5 fruit fly cellular contexts compared by ENCODE assay signal in the genomic region with DNA sequence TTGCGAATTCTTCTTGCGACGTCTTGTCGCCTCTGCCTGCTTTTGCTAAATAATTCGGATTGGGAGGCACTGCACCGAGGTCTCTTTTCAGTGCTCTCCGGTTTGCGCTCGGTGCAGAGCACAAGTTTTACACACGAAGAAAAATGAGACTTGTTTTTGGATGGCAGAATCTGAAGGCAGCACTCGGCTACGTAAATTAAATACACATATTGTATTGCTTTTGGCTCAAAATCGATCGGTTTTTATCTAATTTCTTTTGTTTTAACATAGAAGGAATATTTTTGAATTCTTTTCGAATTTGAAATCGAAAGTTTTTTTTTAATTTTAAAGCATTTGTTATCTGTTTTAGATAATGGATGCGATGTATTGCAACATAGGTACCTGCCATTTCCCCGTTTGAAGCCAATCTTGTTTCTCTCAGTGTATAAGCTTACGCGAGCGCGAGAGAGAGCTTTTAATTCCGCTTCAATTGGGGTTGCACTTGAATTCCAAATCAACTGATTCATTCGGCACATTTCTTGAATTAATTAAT.
TF ChIP-seq lines count a peak whose summit lies in the region.

A gene (minus strand): TSS at position 51 of the 532 bp plus-strand sequence.

- no peak for TF ChIP-seq CTCF in whole organism, embryonic (GFP tag; optimal IDR thresholded peaks at IDR 0.05; lab: Kevin White, UChicago)

TF ChIP-seq in whole organism, adult, 20 proteins besides CTCF, POLR2A, EP300 and RAD21 (continues in another document):
- TF ChIP-seq cnc (optimal IDR thresholded peaks at IDR 0.05; lab: Kevin White, UChicago) (no peak), CG7045 (GFP tag; optimal IDR thresholded peaks at IDR 0.05; lab: Kevin White, UChicago) (peak; percentile 93), Crg-1 (GFP tag; optimal IDR thresholded peaks at IDR 0.05; lab: Kevin White, UChicago) (peak; percentile 92), tj (GFP tag; optimal IDR thresholded peaks at IDR 0.05; lab: Kevin White, UChicago) (peak; percentile 79), CG33017 (tag; optimal IDR thresholded peaks at IDR 0.05; lab: Kevin White, UChicago) (peak; percentile 85), toe (GFP tag; optimal IDR thresholded peaks at IDR 0.05; lab: Kevin White, UChicago) (peak; percentile 89), CG12768 (GFP tag; optimal IDR thresholded peaks at IDR 0.05; lab: Kevin White, UChicago) (peak; percentile 89), kay (GFP tag; lab: Kevin White, UChicago; ENCODE audit: borderline replicate concordance) (peak; percentile 89), CG11617 (GFP tag; optimal IDR thresholded peaks at IDR 0.05; lab: Kevin White, UChicago) (peak; percentile 96), Clk (GFP tag; optimal IDR thresholded peaks at IDR 0.05; lab: Kevin White, UChicago) (peak; percentile 64), Hr96 (GFP tag; optimal IDR thresholded peaks at IDR 0.05; lab: Kevin White, UChicago) (peak; percentile 95), bab1 (GFP tag; optimal IDR thresholded peaks at IDR 0.05; lab: Kevin White, UChicago) (peak; percentile 96), ovo (GFP tag; optimal IDR thresholded peaks at IDR 0.05; lab: Kevin White, UChicago) (peak; percentile 90), CG7101 (tag; optimal IDR thresholded peaks at IDR 0.05; lab: Kevin White, UChicago) (peak; percentile 91), cic (GFP tag; optimal IDR thresholded peaks at IDR 0.05; lab: Kevin White, UChicago) (peak; percentile 64), Mnt (GFP tag; optimal IDR thresholded peaks at IDR 0.05; lab: Kevin White, UChicago) (peak; percentile 72)

TF ChIP-seq in whole organism, embryonic, 481 proteins besides CTCF, POLR2A, EP300 and RAD21 (continues in another document):
- TF ChIP-seq CG8388 (GFP tag; optimal IDR thresholded peaks at IDR 0.05; lab: Kevin White, UChicago) = peak; percentile 39
- peak; percentile 16 for TF ChIP-seq Ets97D (GFP tag; optimal IDR thresholded peaks at IDR 0.05; lab: Kevin White, UChicago)
- no peak for TF ChIP-seq CG8359 (GFP tag; optimal IDR thresholded peaks at IDR 0.05; lab: Kevin White, UChicago; ENCODE audit: borderline replicate concordance)
- no peak for TF ChIP-seq ato (GFP tag; IDR thresholded peaks at IDR 0.05; lab: Robert Waterston, UW; ENCODE audit: partially characterized antibody)
- peak; percentile 2 for TF ChIP-seq Usf (GFP tag; optimal IDR thresholded peaks at IDR 0.05; lab: Kevin White, UChicago)
- peak; percentile 75 for TF ChIP-seq bcd (GFP tag; optimal IDR thresholded peaks at IDR 0.05; lab: Kevin White, UChicago)
- TF ChIP-seq ftz-f1 (GFP tag; optimal IDR thresholded peaks at IDR 0.05; lab: Kevin White, UChicago) = no peak
- no peak for TF ChIP-seq al (GFP tag; IDR thresholded peaks at IDR 0.05; lab: Robert Waterston, UW)
- no peak for TF ChIP-seq unc-4 (GFP tag; IDR thresholded peaks at IDR 0.05; lab: Robert Waterston, UW; ENCODE audit: partially characterized antibody)
- peak; percentile 28 for TF ChIP-seq Ravus (GFP tag; IDR thresholded peaks at IDR 0.05; lab: Robert Waterston, UW)
- TF ChIP-seq pan (optimal IDR thresholded peaks at IDR 0.05; lab: Kevin White, UChicago) = no peak
- TF ChIP-seq pan (GFP tag; optimal IDR thresholded peaks at IDR 0.05 in 1 of 2, IDR thresholded peaks at IDR 0.05 in 1 of 2) = peak in 1 of 2 experiments; percentile 66
- peak; percentile 29; the same call in 1 of the 2 replicates for TF ChIP-seq CG9215 (GFP tag; IDR thresholded peaks at IDR 0.05; lab: Robert Waterston, UW)
- peak; percentile 54 for TF ChIP-seq tin (GFP tag; optimal IDR thresholded peaks at IDR 0.05; lab: Kevin White, UChicago)
- peak; percentile 58 for TF ChIP-seq row (GFP tag; IDR thresholded peaks at IDR 0.05; lab: Robert Waterston, UW)
- TF ChIP-seq ac (GFP tag; optimal IDR thresholded peaks at IDR 0.05; lab: Kevin White, UChicago) = no peak

TF ChIP-seq in whole organism, prepupa, 60 proteins besides CTCF, POLR2A, EP300 and RAD21 (continues in another document):
- peak; percentile 82 to 92 for TF ChIP-seq ss (GFP tag; optimal IDR thresholded peaks at IDR 0.05; lab: Kevin White, UChicago)
- peak; percentile 94 for TF ChIP-seq cyc (GFP tag; optimal IDR thresholded peaks at IDR 0.05; lab: Kevin White, UChicago)
- TF ChIP-seq eg (GFP tag; IDR thresholded peaks at IDR 0.05; lab: Robert Waterston, UW) = peak; percentile 86; the same call in 2 of the 3 replicates
- peak; percentile 92 for TF ChIP-seq Ets21C (GFP tag; optimal IDR thresholded peaks at IDR 0.05; lab: Kevin White, UChicago)
- TF ChIP-seq Hr38 (GFP tag; optimal IDR thresholded peaks at IDR 0.05; lab: Kevin White, UChicago) = peak; percentile 32
- peak; percentile 96 for TF ChIP-seq net (GFP tag; optimal IDR thresholded peaks at IDR 0.05; lab: Kevin White, UChicago)
- TF ChIP-seq topi (GFP tag; optimal IDR thresholded peaks at IDR 0.05; lab: Kevin White, UChicago) = peak; percentile 96
- TF ChIP-seq acj6 (GFP tag; optimal IDR thresholded peaks at IDR 0.05; lab: Kevin White, UChicago) = peak; percentile 95
- peak; percentile 90 for TF ChIP-seq dac (GFP tag; optimal IDR thresholded peaks at IDR 0.05; lab: Kevin White, UChicago)
- TF ChIP-seq CG6163 (GFP tag; IDR thresholded peaks at IDR 0.05; lab: Robert Waterston, UW) = peak; percentile 89
- peak; percentile 84 for TF ChIP-seq dsx (GFP tag; optimal IDR thresholded peaks at IDR 0.05; lab: Kevin White, UChicago; ENCODE audit: poor library complexity, severe bottlenecking)
- TF ChIP-seq CG31627 (GFP tag; optimal IDR thresholded peaks at IDR 0.05; lab: Kevin White, UChicago) = peak; percentile 95
- peak; percentile 93 for TF ChIP-seq CG3032 (tag; optimal IDR thresholded peaks at IDR 0.05; lab: Kevin White, UChicago)
- TF ChIP-seq CG32006 (GFP tag; optimal IDR thresholded peaks at IDR 0.05; lab: Kevin White, UChicago) = peak; percentile 97
- peak; percentile 94 for TF ChIP-seq Sox102F (GFP tag; optimal IDR thresholded peaks at IDR 0.05; lab: Kevin White, UChicago)
- peak; percentile 95 for TF ChIP-seq CG8632 (GFP tag; optimal IDR thresholded peaks at IDR 0.05; lab: Kevin White, UChicago)
- TF ChIP-seq CG10669 (GFP tag; optimal IDR thresholded peaks at IDR 0.05; lab: Kevin White, UChicago) = peak; percentile 95

TF ChIP-seq in whole organism, pupa, 21 proteins besides CTCF, POLR2A, EP300 and RAD21 (continues in another document):
- TF ChIP-seq Ets98B (GFP tag; IDR thresholded peaks at IDR 0.05; lab: Robert Waterston, UW) (peak; percentile 82; the same call in 1 of the 2 replicates), EcR (GFP tag; optimal IDR thresholded peaks at IDR 0.05; lab: Kevin White, UChicago) (peak; percentile 17), D1 (tag; optimal IDR thresholded peaks at IDR 0.05; lab: Kevin White, UChicago) (peak; percentile 87), CG9948 (tag; optimal IDR thresholded peaks at IDR 0.05; lab: Kevin White, UChicago) (peak; percentile 91), Pif1B (GFP tag; optimal IDR thresholded peaks at IDR 0.05; lab: Kevin White, UChicago) (peak; percentile 92), fd96Ca (GFP tag; IDR thresholded peaks at IDR 0.05; lab: Robert Waterston, UW) (peak; percentile 92), CG10348 (GFP tag; IDR thresholded peaks at IDR 0.05; lab: Robert Waterston, UW) (peak; percentile 75), rn (GFP tag; IDR thresholded peaks at IDR 0.05; lab: Robert Waterston, UW) (peak; percentile 83), CG32121 (GFP tag; IDR thresholded peaks at IDR 0.05; lab: Robert Waterston, UW) (peak; percentile 93), CG14655 (GFP tag; optimal IDR thresholded peaks at IDR 0.05; lab: Kevin White, UChicago) (peak; percentile 95), CG4496 (GFP tag; IDR thresholded peaks at IDR 0.05; lab: Robert Waterston, UW) (peak; percentile 91), Pif1A (GFP tag; optimal IDR thresholded peaks at IDR 0.05; lab: Kevin White, UChicago) (peak; percentile 95), CG13204 (GFP tag; optimal IDR thresholded peaks at IDR 0.05; lab: Kevin White, UChicago) (peak; percentile 79), CG15710 (tag; optimal IDR thresholded peaks at IDR 0.05; lab: Kevin White, UChicago) (peak; percentile 93), gl (tag; optimal IDR thresholded peaks at IDR 0.05; lab: Kevin White, UChicago) (peak; percentile 72), CG34367 (tag; optimal IDR thresholded peaks at IDR 0.05; lab: Kevin White, UChicago) (peak; percentile 84), CG12605 (GFP tag; IDR thresholded peaks at IDR 0.05; lab: Robert Waterston, UW) (peak; percentile 81), CG8159 (tag; optimal IDR thresholded peaks at IDR 0.05; lab: Kevin White, UChicago) (peak; percentile 94), CG8301 (tag; optimal IDR thresholded peaks at IDR 0.05; lab: Kevin White, UChicago) (peak; percentile 91)

TF ChIP-seq in whole organism, wandering third instar larva, 38 proteins besides CTCF, POLR2A, EP300 and RAD21 (continues in another document):
- TF ChIP-seq CrebA (GFP tag; optimal IDR thresholded peaks at IDR 0.05; lab: Kevin White, UChicago; ENCODE audit: borderline replicate concordance) (no peak), CG32264 (GFP tag; optimal IDR thresholded peaks at IDR 0.05; lab: Kevin White, UChicago) (peak; percentile 70), rgr (GFP tag; optimal IDR thresholded peaks at IDR 0.05; lab: Kevin White, UChicago) (peak; percentile 89), Sp1 (GFP tag; optimal IDR thresholded peaks at IDR 0.05; lab: Kevin White, UChicago) (peak; percentile 92), Hr83 (GFP tag; optimal IDR thresholded peaks at IDR 0.05; lab: Kevin White, UChicago; ENCODE audit: poor library complexity, severe bottlenecking) (no peak), N (GFP tag; optimal IDR thresholded peaks at IDR 0.05; lab: Kevin White, UChicago) (no peak), foxo (GFP tag; optimal IDR thresholded peaks at IDR 0.05; lab: Kevin White, UChicago) (peak; percentile 46 to 91), sage (GFP tag; optimal IDR thresholded peaks at IDR 0.05; lab: Kevin White, UChicago) (peak; percentile 81), fru (GFP tag; optimal IDR thresholded peaks at IDR 0.05; lab: Kevin White, UChicago) (peak; percentile 93), HLH106 (tag; optimal IDR thresholded peaks at IDR 0.05; lab: Kevin White, UChicago) (peak; percentile 91), GATAd (GFP tag; optimal IDR thresholded peaks at IDR 0.05; lab: Kevin White, UChicago) (peak; percentile 6), Rel (GFP tag; optimal IDR thresholded peaks at IDR 0.05; lab: Kevin White, UChicago) (peak; percentile 16), Rel (tag; optimal IDR thresholded peaks at IDR 0.05; lab: Kevin White, UChicago) (peak; percentile 57), brk (GFP tag; optimal IDR thresholded peaks at IDR 0.05; lab: Kevin White, UChicago) (no peak), psq (GFP tag; optimal IDR thresholded peaks at IDR 0.05; lab: Kevin White, UChicago) (peak; percentile 82), Mio (GFP tag; optimal IDR thresholded peaks at IDR 0.05; lab: Kevin White, UChicago) (peak; percentile 40), sv (GFP tag; optimal IDR thresholded peaks at IDR 0.05; lab: Kevin White, UChicago) (peak; percentile 15), Dif (GFP tag; optimal IDR thresholded peaks at IDR 0.05; lab: Kevin White, UChicago; ENCODE audit: partially characterized antibody) (peak; percentile 37), dsf (GFP tag; optimal IDR thresholded peaks at IDR 0.05; lab: Kevin White, UChicago; ENCODE audit: borderline replicate concordance) (peak; percentile 15), Jra (GFP tag; optimal IDR thresholded peaks at IDR 0.05; lab: Kevin White, UChicago) (peak; percentile 72), Myc (optimal IDR thresholded peaks at IDR 0.05; lab: Kevin White, UChicago) (no peak)
